Fruit fly (Drosophila melanogaster) whole organism: ENCODE measurements around the gene CG42857.

Experiments used
- CG8478 ChIP-seq: fragments of >200 bp; optimal IDR thresholded peaks from 2 replicates; lab custom pipeline; 2018; ENCODE audit warnings: inconsistent platforms
- Dll ChIP-seq: fragments of >200 bp; optimal IDR thresholded peaks from 2 replicates; lab custom pipeline; 2017
- EcR ChIP-seq, 2 experiments: fragments of >200 bp; optimal IDR thresholded peaks; 2 replicates each; lab custom pipeline; 2017; ENCODE audit warnings: missing biosample characterization in 2 of 2, missing genetic modification characterization in 2 of 2, missing genetic modification reagents in 2 of 2
- pan ChIP-seq: fragments of >200 bp; optimal IDR thresholded peaks from 2 replicates; lab custom pipeline; 2017
- psq ChIP-seq: fragments of >200 bp; optimal IDR thresholded peaks from 2 replicates; lab custom pipeline; 2017
- usp ChIP-seq: fragments of >200 bp; optimal IDR thresholded peaks from 2 replicates; lab custom pipeline; 2017; ENCODE audit warnings: missing biosample characterization, missing genetic modification characterization, mixed read lengths

- no peak for TF ChIP-seq pan (lab: Kevin White, UChicago)
- TF ChIP-seq usp = no peak
- TF ChIP-seq CG8478 = no peak
- no peak for TF ChIP-seq Dll
- no peak for TF ChIP-seq psq (lab: Kevin White, UChicago)
- no peak for TF ChIP-seq EcR (GFP tag; optimal IDR thresholded peaks at IDR 0.05; lab: Kevin White, UChicago)
Measured at dm6 chr3R:9816879-9817278, 4.1 kb downstream of the CG42857 start, which contains the start of gene CG16904.
